Worm (Caenorhabditis elegans) whole organism, L4 larva: ENCODE results near the gene mboa-4.

Source experiments
- F49E8.2 ChIP-seq: sonication (generic microtip); optimal IDR thresholded peaks from 2 replicates; lab custom pipeline; 2016; ENCODE audit warnings: missing compliant biosample characterization, mild to moderate bottlenecking, missing genetic modification characterization, borderline replicate concordance
- ZK546.5 ChIP-seq, 2 experiments: sonication (generic microtip); optimal IDR thresholded peaks; 2 replicates each; lab custom pipeline; 2017; ENCODE audit warnings: missing biosample characterization in 2 of 2, missing genetic modification characterization in 2 of 2
- ama-1 ChIP-seq: fragments of 150-350 bp; optimal IDR thresholded peaks from 2 replicates; lab custom pipeline; 2014; ENCODE audit warnings: inconsistent platforms, mixed read lengths
- fos-1 ChIP-seq: fragments of 150-350 bp; optimal IDR thresholded peaks from 2 replicates; lab custom pipeline; 2014; ENCODE audit warnings: missing biosample characterization, missing genetic modification characterization
- hlh-11 ChIP-seq: fragments of 200-800 bp; sonication (Bioruptor generic); optimal IDR thresholded peaks from 2 replicates; lab custom pipeline; 2018; ENCODE audit warnings: mild to moderate bottlenecking, missing genetic modification characterization, missing compliant biosample characterization
- madf-9 ChIP-seq: fragments of 200-800 bp; sonication (Bioruptor generic); conservative IDR thresholded peaks from 2 replicates; pipeline ENCODE4 v1.3.6; 2022; ENCODE audit warnings: missing genetic modification reagents, missing genetic modification characterization, missing compliant biosample characterization
- mxl-2 ChIP-seq: fragments of 200-800 bp; sonication (Bioruptor generic); conservative IDR thresholded peaks from 2 replicates; pipeline ENCODE4 v1.3.6; 2022; ENCODE audit warnings: missing genetic modification reagents, missing genetic modification characterization, missing compliant biosample characterization
- nhr-11 ChIP-seq: fragments of 150-350 bp; optimal IDR thresholded peaks from 2 replicates; lab custom pipeline; 2014; ENCODE audit warnings: missing biosample characterization, missing genetic modification characterization

DNA sequence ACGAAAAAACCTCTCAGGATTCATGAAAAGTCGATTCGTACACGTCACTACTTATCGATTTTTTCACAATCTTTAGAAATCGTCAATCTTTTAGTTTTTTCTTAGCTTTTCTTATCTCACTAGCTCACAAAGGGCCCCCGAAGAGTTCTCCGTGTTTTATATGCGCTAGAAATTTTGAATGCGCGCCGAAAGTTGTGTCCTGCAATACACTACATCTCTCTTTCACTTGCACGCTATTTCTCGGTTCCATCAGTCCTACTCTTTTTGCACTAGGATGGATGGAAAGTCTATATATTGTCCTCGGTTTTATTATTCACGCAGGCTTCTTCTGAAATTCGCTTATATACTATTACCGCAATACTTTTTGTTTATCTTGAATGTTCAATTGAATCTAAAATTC, 34.2 kb downstream of the mboa-4 start:
- TF ChIP-seq madf-9 (GFP tag; lab: Robert Waterston, UW): no peak
- TF ChIP-seq ZK546.5 (tag; optimal IDR thresholded peaks at IDR 0.05; lab: Kevin White, UChicago): no peak
- TF ChIP-seq hlh-11 (tag; lab: Kevin White, UChicago): no peak
- TF ChIP-seq F49E8.2 (tag; lab: Kevin White, UChicago): no peak
- TF ChIP-seq ama-1 (lab: Kevin White, UChicago): no peak
- TF ChIP-seq fos-1 (tag; lab: Kevin White, UChicago): no peak
- TF ChIP-seq nhr-11 (tag; lab: Kevin White, UChicago): no peak
- no peak for TF ChIP-seq mxl-2
